Worm (Caenorhabditis elegans) whole organism, L1 larva: Measurements from ENCODE around the gene C30A5.16.

Experiments
- nhr-237 ChIP-seq: fragments of 150-350 bp; optimal IDR thresholded peaks from 2 replicates; lab custom pipeline; 2014; ENCODE audit warnings: missing biosample characterization, missing genetic modification characterization
- nhr-76 ChIP-seq: sonication (generic microtip); optimal IDR thresholded peaks from 2 replicates; lab custom pipeline; 2017; ENCODE audit warnings: missing biosample characterization, missing genetic modification characterization

- no peak for TF ChIP-seq nhr-76 (tag; lab: Kevin White, UChicago)
- TF ChIP-seq nhr-237 (tag; lab: Kevin White, UChicago) = no peak
Measured at ce11 chrIII:8239325-8239724, 21.3 kb downstream of the C30A5.16 start, which contains the start of gene tsp-1.
